Fruit fly (Drosophila melanogaster): ENCODE results near the gene CG1532.

DNA sequence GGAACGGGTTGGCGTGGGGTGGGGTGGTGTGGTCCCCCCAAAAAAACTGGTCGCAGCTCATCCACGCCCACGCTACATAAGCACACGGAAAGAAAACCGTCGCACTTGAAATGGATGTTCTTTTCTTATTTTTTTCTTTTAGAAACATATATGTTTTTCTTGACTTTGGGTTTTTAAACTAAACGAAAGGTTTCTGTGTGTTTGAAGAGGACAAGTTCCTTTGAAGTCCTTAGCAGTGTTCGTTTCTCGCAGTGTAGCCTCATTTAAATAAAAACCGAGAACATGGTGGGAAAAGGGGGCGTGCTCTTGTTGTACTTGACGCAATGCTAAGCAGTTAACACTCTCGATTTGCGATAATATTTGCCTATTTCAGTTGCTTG lies 46.2 kb upstream of the CG1532 start:
- TF ChIP-seq ovo (GFP tag; optimal IDR thresholded peaks at IDR 0.05) (no peak), Mnt (GFP tag; optimal IDR thresholded peaks at IDR 0.05) (no peak), toe (GFP tag; optimal IDR thresholded peaks at IDR 0.05) (no peak), CG12768 (GFP tag; optimal IDR thresholded peaks at IDR 0.05) (no peak), tj (GFP tag; optimal IDR thresholded peaks at IDR 0.05) (no peak), cnc (optimal IDR thresholded peaks at IDR 0.05) (no peak), Clk (GFP tag; optimal IDR thresholded peaks at IDR 0.05) (no peak)

All from whole organism, adult.